Fruit fly (Drosophila melanogaster) whole organism, embryonic: Measurements from ENCODE around the gene CG15865.

ENCODE experiments used
- Aef1 ChIP-seq: fragments of 200-800 bp; sonication (Bioruptor generic); IDR thresholded peaks from 3 replicates; pipeline ENCODE4 v1.3.6; 2022; ENCODE audit warnings: missing biosample characterization, missing genetic modification characterization
- CG1024 ChIP-seq: fragments of 200-800 bp; sonication (Bioruptor generic); IDR thresholded peaks from 2 replicates; pipeline ENCODE4 v1.3.6; 2022; ENCODE audit warnings: missing biosample characterization, missing genetic modification characterization
- CG10321 ChIP-seq: fragments of 200-800 bp; sonication (Bioruptor generic); IDR thresholded peaks from 2 replicates; pipeline ENCODE4 v1.3.6; 2022; ENCODE audit warnings: missing biosample characterization, missing genetic modification characterization
- CG10543 ChIP-seq: fragments of 200-800 bp; sonication (Bioruptor generic); optimal IDR thresholded peaks from 3 replicates; lab custom pipeline; 2017; ENCODE audit warnings: missing biosample characterization, mild to moderate bottlenecking, missing genetic modification characterization, moderate library complexity
- CG12071 ChIP-seq: fragments of 200-800 bp; sonication (Bioruptor generic); optimal IDR thresholded peaks from 3 replicates; lab custom pipeline; 2018; ENCODE audit warnings: missing biosample characterization, mild to moderate bottlenecking, missing genetic modification characterization
- CG13775 ChIP-seq: fragments of 200-800 bp; sonication (Bioruptor generic); optimal IDR thresholded peaks from 3 replicates; lab custom pipeline; 2017; ENCODE audit warnings: missing biosample characterization, mild to moderate bottlenecking, missing genetic modification characterization
- CG14667 ChIP-seq: fragments of 200-800 bp; sonication (Bioruptor generic); IDR thresholded peaks from 2 replicates; pipeline ENCODE4 v1.3.6; 2022; ENCODE audit warnings: missing biosample characterization, missing genetic modification characterization
- CG15073 ChIP-seq: fragments of 200-800 bp; sonication (Bioruptor generic); optimal IDR thresholded peaks from 2 replicates; lab custom pipeline; 2016; ENCODE audit warnings: missing biosample characterization, missing genetic modification characterization
- CG1529 ChIP-seq: fragments of 200-800 bp; sonication (Bioruptor generic); optimal IDR thresholded peaks from 3 replicates; lab custom pipeline; 2018; ENCODE audit warnings: missing biosample characterization, missing genetic modification characterization
- CG15479 ChIP-seq: fragments of 200-800 bp; sonication (Bioruptor generic); optimal IDR thresholded peaks from 3 replicates; lab custom pipeline; 2019; ENCODE audit warnings: missing biosample characterization, mild to moderate bottlenecking, missing genetic modification characterization, moderate library complexity
- CG15696 ChIP-seq: fragments of 200-800 bp; sonication (Bioruptor generic); optimal IDR thresholded peaks from 2 replicates; lab custom pipeline; 2019; ENCODE audit warnings: missing biosample characterization, mild to moderate bottlenecking, missing genetic modification characterization, moderate library complexity
- CG16863 ChIP-seq: fragments of 200-800 bp; sonication (Bioruptor generic); optimal IDR thresholded peaks from 3 replicates; lab custom pipeline; 2016; ENCODE audit warnings: missing biosample characterization, missing genetic modification characterization
- CG4360 ChIP-seq: fragments of 200-800 bp; sonication (Bioruptor generic); IDR thresholded peaks from 2 replicates; pipeline ENCODE4 v1.3.6; 2022; ENCODE audit warnings: missing biosample characterization, missing genetic modification characterization
- CG5953 ChIP-seq: fragments of 200-800 bp; sonication (Bioruptor generic); IDR thresholded peaks from 2 replicates; pipeline ENCODE4 v1.3.6; 2022; ENCODE audit warnings: missing biosample characterization, missing genetic modification characterization
- CG6254 ChIP-seq: fragments of 200-800 bp; sonication (Bioruptor generic); optimal IDR thresholded peaks from 3 replicates; lab custom pipeline; 2017; ENCODE audit warnings: mild to moderate bottlenecking, missing biosample characterization, missing genetic modification reagents, missing genetic modification characterization
- CG6689 ChIP-seq: fragments of 200-800 bp; sonication (Bioruptor generic); IDR thresholded peaks from 2 replicates; pipeline ENCODE4 v1.3.6; 2022; ENCODE audit warnings: missing biosample characterization, missing genetic modification characterization
- CG6854 ChIP-seq: fragments of 200-800 bp; sonication (Bioruptor generic); optimal IDR thresholded peaks from 3 replicates; lab custom pipeline; 2017; ENCODE audit warnings: missing biosample characterization, mild to moderate bottlenecking, missing genetic modification characterization
- CG7987 ChIP-seq: fragments of 200-800 bp; sonication (Bioruptor generic); optimal IDR thresholded peaks from 2 replicates; lab custom pipeline; 2018; ENCODE audit warnings: missing biosample characterization, mild to moderate bottlenecking, missing genetic modification characterization, moderate library complexity
- CG9215 ChIP-seq: fragments of 200-800 bp; sonication (Bioruptor generic); IDR thresholded peaks from 2 replicates; pipeline ENCODE4 v1.3.6; 2022; ENCODE audit warnings: missing biosample characterization, missing genetic modification characterization
- Chrac-16 ChIP-seq: fragments of 200-800 bp; sonication (Bioruptor generic); optimal IDR thresholded peaks from 3 replicates; lab custom pipeline; 2016; ENCODE audit warnings: missing biosample characterization, missing genetic modification characterization
- CoRest ChIP-seq: fragments of 200-800 bp; sonication (Bioruptor generic); optimal IDR thresholded peaks from 3 replicates; lab custom pipeline; 2018; ENCODE audit warnings: missing biosample characterization, mild to moderate bottlenecking, missing genetic modification characterization, moderate library complexity
- Dad ChIP-seq: fragments of 200-800 bp; sonication (Bioruptor generic); optimal IDR thresholded peaks from 3 replicates; lab custom pipeline; 2016; ENCODE audit warnings: missing biosample characterization, missing genetic modification characterization
- Dfd ChIP-seq, 2 experiments: fragments of >200 bp; optimal IDR thresholded peaks; 2 replicates each; lab custom pipeline; 2017; ENCODE audit warnings: missing biosample characterization in 2 of 2, missing genetic modification characterization in 2 of 2
- ERR ChIP-seq: fragments of 200-800 bp; sonication (Bioruptor generic); optimal IDR thresholded peaks from 2 replicates; lab custom pipeline; 2016; ENCODE audit warnings: missing biosample characterization, missing genetic modification characterization
- Hand ChIP-seq: fragments of 200-800 bp; sonication (Bioruptor generic); optimal IDR thresholded peaks from 2 replicates; lab custom pipeline; 2017; ENCODE audit warnings: mild to moderate bottlenecking, missing biosample characterization, missing genetic modification reagents, missing genetic modification characterization
- HmgD ChIP-seq: fragments of 200-800 bp; sonication (Bioruptor generic); optimal IDR thresholded peaks from 3 replicates; lab custom pipeline; 2016; ENCODE audit warnings: missing biosample characterization, missing genetic modification characterization
- MTF-1 ChIP-seq: fragments of 200-800 bp; sonication (Bioruptor generic); optimal IDR thresholded peaks from 2 replicates; lab custom pipeline; 2018; ENCODE audit warnings: missing biosample characterization, mild to moderate bottlenecking, missing genetic modification characterization, borderline replicate concordance
- Opbp ChIP-seq: fragments of 200-800 bp; sonication (Bioruptor generic); IDR thresholded peaks from 3 replicates; pipeline ENCODE4 v1.3.6; 2022; ENCODE audit warnings: missing biosample characterization, missing genetic modification characterization; ENCODE audit not compliant: partially characterized antibody
- Scr ChIP-seq: fragments of 200-800 bp; sonication (Bioruptor generic); IDR thresholded peaks from 2 replicates; pipeline ENCODE4 v1.3.6; 2022; ENCODE audit warnings: missing biosample characterization, missing genetic modification characterization; ENCODE audit not compliant: partially characterized antibody
- Six4 ChIP-seq: fragments of 200-800 bp; sonication (Bioruptor generic); optimal IDR thresholded peaks from 2 replicates; lab custom pipeline; 2016; ENCODE audit warnings: missing biosample characterization, missing genetic modification characterization
- az2 ChIP-seq: fragments of 200-800 bp; sonication (Bioruptor generic); optimal IDR thresholded peaks from 3 replicates; lab custom pipeline; 2016; ENCODE audit warnings: missing biosample characterization, missing genetic modification characterization
- cad ChIP-seq: fragments of >200 bp; optimal IDR thresholded peaks from 2 replicates; lab custom pipeline; 2017; ENCODE audit warnings: missing biosample characterization, missing genetic modification characterization
- dm ChIP-seq: fragments of 200-800 bp; sonication (Bioruptor generic); optimal IDR thresholded peaks from 3 replicates; lab custom pipeline; 2016; ENCODE audit warnings: missing biosample characterization, missing genetic modification characterization
- esg ChIP-seq: fragments of 200-800 bp; sonication (Bioruptor generic); conservative IDR thresholded peaks from 2 replicates; pipeline ENCODE4 v1.3.6; 2022; ENCODE audit warnings: missing biosample characterization, missing genetic modification characterization
- eve ChIP-seq, 2 experiments: fragments of >200 bp; optimal IDR thresholded peaks; 2 replicates each; lab custom pipeline; 2017; ENCODE audit warnings: missing biosample characterization in 2 of 2, missing genetic modification characterization in 2 of 2
- fd3F ChIP-seq: fragments of 200-800 bp; sonication (Bioruptor generic); optimal IDR thresholded peaks from 2 replicates; lab custom pipeline; 2018; ENCODE audit warnings: missing biosample characterization, mild to moderate bottlenecking, missing genetic modification characterization, moderate library complexity
- h ChIP-seq: fragments of >200 bp; optimal IDR thresholded peaks from 2 replicates; lab custom pipeline; 2017
- her ChIP-seq: fragments of 200-800 bp; sonication (Bioruptor generic); optimal IDR thresholded peaks from 2 replicates; lab custom pipeline; 2016; ENCODE audit warnings: missing biosample characterization, missing genetic modification characterization
- knrl ChIP-seq: fragments of 200-800 bp; sonication (Bioruptor generic); IDR thresholded peaks from 3 replicates; pipeline ENCODE4 v1.3.6; 2022; ENCODE audit warnings: missing biosample characterization, missing genetic modification characterization; ENCODE audit not compliant: partially characterized antibody
- lola ChIP-seq, 3 experiments: fragments of >200 bp in 2 of 3; fragments of 200-800 bp in 1 of 3; sonication (Bioruptor generic) in 1 of 3; optimal IDR thresholded peaks; 2 replicates each; lab custom pipeline; 2017 to 2019; ENCODE audit warnings: missing biosample characterization in 3 of 3, missing genetic modification characterization in 3 of 3, mild to moderate bottlenecking in 1 of 3, moderate library complexity in 1 of 3
- lov ChIP-seq, 2 experiments: fragments of 200-800 bp in 1 of 2; fragments of >200 bp in 1 of 2; sonication (Bioruptor generic) in 1 of 2; IDR thresholded peaks in 1 of 2; optimal IDR thresholded peaks in 1 of 2; 2 replicates in 1 of 2; 3 replicates in 1 of 2; pipeline versions ENCODE4 v1.3.6 to Lab custom; 2017 to 2022; ENCODE audit warnings: missing biosample characterization in 1 of 2, missing genetic modification characterization in 1 of 2
- mld ChIP-seq: fragments of 200-800 bp; sonication (Bioruptor generic); IDR thresholded peaks from 3 replicates; pipeline ENCODE4 v1.3.6; 2022; ENCODE audit warnings: missing biosample characterization, missing genetic modification characterization; ENCODE audit not compliant: partially characterized antibody
- nerfin-1 ChIP-seq: fragments of 200-800 bp; sonication (Bioruptor generic); optimal IDR thresholded peaks from 3 replicates; lab custom pipeline; 2019; ENCODE audit warnings: missing biosample characterization, mild to moderate bottlenecking, missing genetic modification characterization, moderate library complexity
- oc ChIP-seq: fragments of 200-800 bp; sonication (Bioruptor generic); optimal IDR thresholded peaks from 2 replicates; lab custom pipeline; 2018; ENCODE audit warnings: missing biosample characterization, mild to moderate bottlenecking, missing genetic modification characterization, moderate library complexity
- psq ChIP-seq: fragments of 200-800 bp; sonication (Bioruptor generic); optimal IDR thresholded peaks from 2 replicates; lab custom pipeline; 2017; ENCODE audit warnings: missing biosample characterization, missing genetic modification characterization
- pum ChIP-seq: fragments of 200-800 bp; sonication (Bioruptor generic); optimal IDR thresholded peaks from 2 replicates; lab custom pipeline; 2016; ENCODE audit warnings: missing biosample characterization, missing genetic modification characterization
- sens ChIP-seq: fragments of 200-800 bp; sonication (Bioruptor generic); peaks from one replicate; lab custom pipeline; 2016; ENCODE audit warnings: missing biosample characterization, missing genetic modification characterization
- sr ChIP-seq: fragments of 200-800 bp; sonication (Bioruptor generic); IDR thresholded peaks from 3 replicates; pipeline ENCODE4 v1.3.6; 2022; ENCODE audit warnings: missing biosample characterization, missing genetic modification characterization
- trh ChIP-seq: fragments of 200-800 bp; sonication (Bioruptor generic); optimal IDR thresholded peaks from 2 replicates; lab custom pipeline; 2016; ENCODE audit warnings: missing biosample characterization, missing genetic modification characterization
- wdn ChIP-seq: fragments of 200-800 bp; sonication (Bioruptor generic); IDR thresholded peaks from 2 replicates; pipeline ENCODE4 v1.3.6; 2022; ENCODE audit warnings: missing biosample characterization, missing genetic modification characterization
- zfh1 ChIP-seq: fragments of 200-800 bp; sonication (Bioruptor generic); IDR thresholded peaks from 3 replicates; pipeline ENCODE4 v1.3.6; 2022; ENCODE audit warnings: missing biosample characterization, missing genetic modification characterization

The CG15865 gene

DNA sequence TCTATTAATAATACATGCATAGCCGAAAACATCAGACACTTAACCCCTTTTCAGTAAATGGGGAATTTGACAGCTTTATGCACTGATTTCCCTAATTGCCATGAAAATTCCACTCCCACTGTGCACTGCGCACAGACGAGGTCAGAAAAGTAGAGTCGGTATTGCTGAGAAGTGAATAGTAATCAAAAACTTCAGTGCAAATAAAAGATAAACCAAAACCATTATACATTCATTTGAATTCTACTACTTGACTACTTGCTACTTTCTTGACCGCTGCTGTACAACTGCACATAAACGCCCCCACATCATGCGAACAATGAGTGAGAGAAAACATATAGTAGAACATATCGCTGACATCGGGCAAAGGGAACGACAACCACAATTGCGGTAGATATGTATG is 27.2 kb upstream of the CG15865 start (continued):
- TF ChIP-seq fd3F (GFP tag; lab: Kevin White, UChicago), result peak; percentile 37
- no peak for TF ChIP-seq cad (GFP tag; lab: Kevin White, UChicago)
- peak; percentile 80 for TF ChIP-seq Aef1 (GFP tag; lab: Robert Waterston, UW)
- peak; percentile 55; the same call in 1 of the 2 replicates for TF ChIP-seq CG10321 (GFP tag; lab: Robert Waterston, UW)
- peak; percentile 61 for TF ChIP-seq psq (GFP tag; lab: Kevin White, UChicago)
- TF ChIP-seq ERR, result peak; percentile 61
- peak; percentile 92 for TF ChIP-seq sr
- peak; percentile 82 for TF ChIP-seq Six4 (GFP tag; lab: Kevin White, UChicago)
- TF ChIP-seq mld (GFP tag; lab: Robert Waterston, UW), result no peak
- TF ChIP-seq knrl (GFP tag; lab: Robert Waterston, UW), result no peak
- TF ChIP-seq CG10543 (GFP tag; lab: Kevin White, UChicago), result peak; percentile 7
- TF ChIP-seq CG4360 (GFP tag; lab: Robert Waterston, UW), result peak; percentile 68
- peak; percentile 94 for TF ChIP-seq zfh1 (GFP tag; lab: Robert Waterston, UW)
- peak; percentile 47 for TF ChIP-seq HmgD (GFP tag; lab: Kevin White, UChicago)
- TF ChIP-seq lov (optimal IDR thresholded peaks at IDR 0.05; lab: Kevin White, UChicago), result no peak
- peak; percentile 92 for TF ChIP-seq lov (GFP tag; IDR thresholded peaks at IDR 0.05; lab: Robert Waterston, UW)
- peak; percentile 54; the same call in 1 of the 2 replicates for TF ChIP-seq wdn (GFP tag; lab: Robert Waterston, UW)
- no peak for TF ChIP-seq Scr (GFP tag; lab: Robert Waterston, UW)
- TF ChIP-seq sens (GFP tag; lab: Kevin White, UChicago), result peak; percentile 98
- TF ChIP-seq pum, result peak; percentile 81
- no peak for TF ChIP-seq Opbp (GFP tag; lab: Robert Waterston, UW)
- peak; percentile 90 for TF ChIP-seq az2 (GFP tag; lab: Kevin White, UChicago)
- TF ChIP-seq h, result no peak
- TF ChIP-seq lola (GFP tag; optimal IDR thresholded peaks at IDR 0.05; lab: Kevin White, UChicago), result peak in 1 of 3 experiments; percentile 81
- TF ChIP-seq CG13775 (GFP tag; lab: Kevin White, UChicago), result peak; percentile 72
- TF ChIP-seq CG7987 (GFP tag; lab: Kevin White, UChicago), result peak; percentile 64
- peak; percentile 58 for TF ChIP-seq trh (GFP tag; lab: Kevin White, UChicago)
- peak; percentile 85 for TF ChIP-seq oc (tag; lab: Kevin White, UChicago)
- peak; percentile 18 for TF ChIP-seq CG6854
- peak; percentile 88 for TF ChIP-seq CG16863 (GFP tag; lab: Kevin White, UChicago)
- peak; percentile 46 for TF ChIP-seq CG15073 (GFP tag; lab: Kevin White, UChicago)
- peak; percentile 86 for TF ChIP-seq CG6254 (GFP tag; lab: Kevin White, UChicago)
- peak; percentile 89 for TF ChIP-seq CG6689 (GFP tag; lab: Robert Waterston, UW)
- TF ChIP-seq CG15479, result no peak
- peak; percentile 86 for TF ChIP-seq CoRest
- TF ChIP-seq Dad (GFP tag; lab: Kevin White, UChicago), result peak; percentile 87
- peak in 1 of 2 experiments; percentile 93 for TF ChIP-seq eve (GFP tag; optimal IDR thresholded peaks at IDR 0.05; lab: Kevin White, UChicago)
- peak; percentile 88 for TF ChIP-seq CG12071 (GFP tag; lab: Kevin White, UChicago)
- peak; percentile 75 for TF ChIP-seq MTF-1 (GFP tag; lab: Kevin White, UChicago)
- no peak for TF ChIP-seq Dfd (GFP tag; optimal IDR thresholded peaks at IDR 0.05; lab: Kevin White, UChicago)
- peak; percentile 36 for TF ChIP-seq dm (GFP tag; lab: Kevin White, UChicago)
- peak; percentile 86 for TF ChIP-seq esg (GFP tag; lab: Robert Waterston, UW)
- TF ChIP-seq nerfin-1 (tag; lab: Kevin White, UChicago), result peak; percentile 76
- peak; percentile 82 for TF ChIP-seq CG5953 (GFP tag; lab: Robert Waterston, UW)
- TF ChIP-seq CG14667 (GFP tag; lab: Robert Waterston, UW), result peak; percentile 84
- peak; percentile 87 for TF ChIP-seq CG1024 (GFP tag; lab: Robert Waterston, UW)
- TF ChIP-seq Chrac-16 (GFP tag; lab: Kevin White, UChicago), result peak; percentile 86
- peak; percentile 88 for TF ChIP-seq CG1529 (GFP tag; lab: Kevin White, UChicago)
- peak; percentile 50 for TF ChIP-seq CG15696
- TF ChIP-seq her (GFP tag; lab: Kevin White, UChicago), result peak; percentile 77
- TF ChIP-seq Hand (GFP tag; lab: Kevin White, UChicago), result no peak
- TF ChIP-seq CG9215 (GFP tag; lab: Robert Waterston, UW), result peak; percentile 65
